Worm (Caenorhabditis elegans): ENCODE data around the gene sra-12.

DNA sequence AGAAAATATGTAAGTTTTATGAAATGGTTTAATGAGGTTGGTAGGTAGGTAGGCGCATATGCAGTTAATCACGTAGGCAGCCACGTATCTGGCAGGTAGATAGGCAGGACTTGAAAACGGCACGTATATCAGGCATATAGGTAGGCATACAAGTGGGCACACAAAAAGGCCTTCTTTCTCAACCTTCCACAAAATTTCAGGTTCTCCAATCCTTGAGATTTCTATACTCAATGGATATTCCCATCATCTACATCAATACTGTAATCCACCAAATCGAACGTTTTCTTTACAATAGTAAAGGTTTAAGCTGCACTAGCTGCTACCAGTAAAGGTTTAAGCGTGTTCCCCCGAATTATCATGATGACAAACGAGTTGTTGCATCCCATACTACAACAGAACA is 28.0 kb upstream of the sra-12 start:
- TF ChIP-seq unc-62 (GFP tag; optimal IDR thresholded peaks at IDR 0.05) (no peak), zip-8 (tag; optimal IDR thresholded peaks at IDR 0.05) (no peak), sem-2 (GFP tag; optimal IDR thresholded peaks at IDR 0.05) (no peak), snpc-4 (tag; optimal IDR thresholded peaks at IDR 0.05) (no peak), ztf-11 (tag; optimal IDR thresholded peaks at IDR 0.05) (no peak), ceh-39 (tag; optimal IDR thresholded peaks at IDR 0.05) (no peak), nhr-76 (tag; optimal IDR thresholded peaks at IDR 0.05) (no peak), M03D4.4 (tag; optimal IDR thresholded peaks at IDR 0.05) (no peak), blmp-1 (tag; optimal IDR thresholded peaks at IDR 0.05) (no peak)
